Worm (Caenorhabditis elegans): ENCODE results near the gene C43H6.6.

ce11 chrX:2375300-2376035 lies 19.6 kb upstream of the C43H6.6 start, which contains the start of gene F47G3.3:
- TF ChIP-seq nhr-28 (tag; optimal IDR thresholded peaks at IDR 0.05) (no peak), nhr-237 (tag; optimal IDR thresholded peaks at IDR 0.05) (no peak)

All from whole organism, L1 larva.